Worm (Caenorhabditis elegans) whole organism, L1 larva: ENCODE results near the gene spe-44.

ENCODE experiments used
- aha-1 ChIP-seq: fragments of 150-350 bp; optimal IDR thresholded peaks from 2 replicates; lab custom pipeline; 2014; ENCODE audit warnings: missing biosample characterization, missing genetic modification characterization
- ceh-82 ChIP-seq, 3 experiments: fragments of 150-350 bp in 1 of 3; sonication (generic microtip) in 2 of 3; optimal IDR thresholded peaks; 2 replicates each; lab custom pipeline; 2014 to 2017; ENCODE audit warnings: missing biosample characterization in 3 of 3, missing genetic modification characterization in 3 of 3
- dpl-1 ChIP-seq, 3 experiments: fragments of 150-350 bp in 2 of 3; sonication (generic microtip) in 1 of 3; optimal IDR thresholded peaks; 2 replicates each; lab custom pipeline; 2014 to 2017; ENCODE audit warnings: missing biosample characterization in 3 of 3, missing genetic modification characterization in 3 of 3, missing genetic modification reagents in 3 of 3
- elt-3 ChIP-seq, 6 experiments: fragments of 150-350 bp in 1 of 6; sonication (generic microtip); optimal IDR thresholded peaks; 2 replicates each; lab custom pipeline; 2017 to 2018; ENCODE audit warnings: missing biosample characterization in 6 of 6, missing genetic modification characterization in 6 of 6, inconsistent platforms in 1 of 6
- jun-1 ChIP-seq: fragments of 150-350 bp; optimal IDR thresholded peaks from 2 replicates; lab custom pipeline; 2014; ENCODE audit warnings: missing biosample characterization, missing genetic modification reagents, missing genetic modification characterization
- nhr-11 ChIP-seq: fragments of 150-350 bp; optimal IDR thresholded peaks from 2 replicates; lab custom pipeline; 2014; ENCODE audit warnings: missing biosample characterization, missing genetic modification characterization
- nhr-237 ChIP-seq: fragments of 150-350 bp; optimal IDR thresholded peaks from 2 replicates; lab custom pipeline; 2014; ENCODE audit warnings: missing biosample characterization, missing genetic modification characterization
- nhr-28 ChIP-seq: fragments of 150-350 bp; optimal IDR thresholded peaks from 2 replicates; lab custom pipeline; 2014; ENCODE audit warnings: missing biosample characterization, missing genetic modification characterization

- TF ChIP-seq aha-1 (no peak), nhr-28 (tag; lab: Kevin White, UChicago) (no peak), nhr-11 (tag; lab: Kevin White, UChicago) (no peak), elt-3 (tag; optimal IDR thresholded peaks at IDR 0.05; lab: Kevin White, UChicago) (no peak), dpl-1 (GFP tag; optimal IDR thresholded peaks at IDR 0.05; lab: Kevin White, UChicago) (no peak), jun-1 (no peak), nhr-237 (tag; lab: Kevin White, UChicago) (no peak), ceh-82 (tag; optimal IDR thresholded peaks at IDR 0.05; lab: Kevin White, UChicago) (no peak)
Measured at ce11 chrIV:12438359-12438758, 15.7 kb downstream of the spe-44 start, which contains the start of gene clec-185.
